Worm (Caenorhabditis elegans) whole organism, midembryonic: Measurements from ENCODE around the gene T09F3.7.

Source experiments
- T22C8.4 ChIP-seq: fragments of 200-800 bp; sonication (Bioruptor generic); IDR thresholded peaks from 2 replicates; pipeline ENCODE4 v1.3.6; 2022; ENCODE audit warnings: missing genetic modification characterization, missing compliant biosample characterization
- cog-1 ChIP-seq: sonication (generic microtip); optimal IDR thresholded peaks from 2 replicates; lab custom pipeline; 2016; ENCODE audit warnings: missing genetic modification characterization, missing compliant biosample characterization
- flt-1 ChIP-seq: fragments of 200-800 bp; sonication (Bioruptor generic); IDR thresholded peaks from 2 replicates; pipeline ENCODE4 v1.3.6; 2022; ENCODE audit warnings: missing genetic modification characterization, missing compliant biosample characterization
- klf-2 ChIP-seq: fragments of 200-800 bp; sonication (Bioruptor generic); conservative IDR thresholded peaks from 2 replicates; pipeline ENCODE4 v1.3.6; 2022; ENCODE audit warnings: missing genetic modification reagents, missing genetic modification characterization, missing compliant biosample characterization
- med-1 ChIP-seq: sonication (generic microtip); optimal IDR thresholded peaks from 2 replicates; lab custom pipeline; 2017; ENCODE audit warnings: missing genetic modification characterization, mild to moderate bottlenecking, missing compliant biosample characterization, antibody characterized with exemption, missing genetic modification reagents; ENCODE audit not compliant: insufficient read depth
- ref-1 ChIP-seq: fragments of 200-800 bp; sonication (Bioruptor generic); conservative IDR thresholded peaks from 2 replicates; pipeline ENCODE4 v1.3.6; 2022; ENCODE audit warnings: missing genetic modification reagents, missing genetic modification characterization, missing compliant biosample characterization
- ztf-23 ChIP-seq: fragments of 200-800 bp; sonication (Bioruptor generic); IDR thresholded peaks from 2 replicates; pipeline ENCODE4 v1.3.6; 2022; ENCODE audit warnings: missing genetic modification reagents, missing genetic modification characterization, missing compliant biosample characterization
- ztf-29 ChIP-seq: fragments of 200-800 bp; sonication (Bioruptor generic); IDR thresholded peaks from 2 replicates; pipeline ENCODE4 v1.3.6; 2022; ENCODE audit warnings: missing genetic modification reagents, missing genetic modification characterization, missing compliant biosample characterization

DNA sequence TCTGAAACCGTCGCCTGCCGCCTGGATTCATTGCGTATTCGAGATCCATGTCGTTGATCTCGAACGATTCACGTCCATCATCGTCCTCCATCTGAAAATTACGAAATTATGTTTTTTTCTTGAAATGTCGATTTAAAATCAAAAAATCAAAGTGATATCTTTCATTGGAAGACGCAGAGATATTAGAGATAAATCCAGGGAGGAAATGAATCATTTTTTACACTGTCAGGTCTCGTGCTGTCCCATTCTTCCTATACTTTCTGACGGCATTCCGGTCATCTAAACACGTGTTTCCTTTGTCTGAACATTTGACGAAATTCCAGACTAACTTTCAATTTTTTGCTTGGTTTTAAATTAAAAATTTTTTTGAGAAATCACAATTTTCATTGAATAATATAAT, 41.1 kb upstream of the T09F3.7 start, which contains the start of gene stip-1:
- TF ChIP-seq T22C8.4 (GFP tag; lab: Robert Waterston, UW) (no peak), flt-1 (GFP tag; lab: Robert Waterston, UW) (no peak), cog-1 (tag; lab: Kevin White, UChicago) (no peak), klf-2 (GFP tag; lab: Robert Waterston, UW) (no peak), ref-1 (GFP tag; lab: Robert Waterston, UW) (no peak), ztf-23 (GFP tag; lab: Robert Waterston, UW) (no peak), ztf-29 (no peak), med-1 (GFP tag; lab: Kevin White, UChicago) (no peak)
